Worm (Caenorhabditis elegans): ENCODE measurements around the gene srj-22.

ce11 chrV:10695181-10695580, 48.4 kb downstream of the srj-22 start, which contains the start of gene C05A2.4:
- TF ChIP-seq W03F9.2 (tag; optimal IDR thresholded peaks at IDR 0.05) = no peak
- no peak for TF ChIP-seq him-1 (tag; optimal IDR thresholded peaks at IDR 0.05)
- no peak for TF ChIP-seq dao-5 (tag; optimal IDR thresholded peaks at IDR 0.05)

Data from whole organism, L4/young adult.